Worm (Caenorhabditis elegans): Measurements from ENCODE around the gene str-32.

DNA sequence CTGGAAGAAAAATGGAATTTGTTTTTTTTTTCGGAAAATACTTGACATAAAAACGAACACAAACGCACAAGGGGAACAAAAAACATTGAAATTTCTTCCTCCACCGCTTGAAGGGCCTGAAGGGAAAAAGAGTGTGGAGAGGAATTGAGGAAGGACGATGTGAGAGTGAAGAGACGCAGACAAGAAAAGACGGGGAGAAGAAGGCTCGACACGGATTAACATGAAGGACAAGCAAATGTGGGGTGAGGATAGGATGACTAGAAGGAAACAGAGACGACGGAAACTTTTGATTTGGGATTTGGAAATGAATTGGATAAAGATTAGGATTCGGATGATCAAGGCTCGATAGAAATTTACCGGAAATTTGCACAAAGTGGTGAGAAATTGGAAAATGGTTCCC lies 20.8 kb downstream of the str-32 start:
- no peak for TF ChIP-seq snpc-4 (tag; optimal IDR thresholded peaks at IDR 0.05)
- TF ChIP-seq fkh-10 (GFP tag; optimal IDR thresholded peaks at IDR 0.05): no peak
- TF ChIP-seq nhr-237 (tag; optimal IDR thresholded peaks at IDR 0.05): no peak
- TF ChIP-seq aly-2 (tag; optimal IDR thresholded peaks at IDR 0.05): no peak
- TF ChIP-seq mml-1 (tag; optimal IDR thresholded peaks at IDR 0.05): no peak
